Fruit fly (Drosophila melanogaster) whole organism, prepupa: ENCODE data around the gene RhoGAPp190.

Experiments
- CG10669 ChIP-seq: fragments of 200-800 bp; sonication (Bioruptor generic); optimal IDR thresholded peaks from 3 replicates; lab custom pipeline; 2018; ENCODE audit warnings: missing biosample characterization, mild to moderate bottlenecking, missing genetic modification characterization, moderate library complexity
- CG11294 ChIP-seq: fragments of 200-800 bp; sonication (Bioruptor generic); IDR thresholded peaks from 2 replicates; pipeline ENCODE4 v1.3.6; 2022; ENCODE audit warnings: missing biosample characterization, missing genetic modification characterization
- CG11902 ChIP-seq: fragments of 200-800 bp; sonication (Bioruptor generic); optimal IDR thresholded peaks from 3 replicates; lab custom pipeline; 2016; ENCODE audit warnings: missing biosample characterization, missing genetic modification characterization
- CG15336 ChIP-seq: fragments of 200-800 bp; sonication (Bioruptor generic); IDR thresholded peaks from 2 replicates; pipeline ENCODE4 v1.3.6; 2022; ENCODE audit warnings: missing biosample characterization, missing genetic modification characterization
- CG1621 ChIP-seq: fragments of 200-800 bp; sonication (Bioruptor generic); optimal IDR thresholded peaks from 3 replicates; lab custom pipeline; 2018; ENCODE audit warnings: missing biosample characterization, mild to moderate bottlenecking, missing genetic modification characterization
- CG16779 ChIP-seq: fragments of 200-800 bp; sonication (Bioruptor generic); optimal IDR thresholded peaks from 3 replicates; lab custom pipeline; 2017; ENCODE audit warnings: missing biosample characterization, mild to moderate bottlenecking, missing genetic modification characterization
- CG31627 ChIP-seq: fragments of 200-800 bp; sonication (Bioruptor generic); optimal IDR thresholded peaks from 3 replicates; lab custom pipeline; 2016; ENCODE audit warnings: missing biosample characterization, missing genetic modification characterization
- CG32006 ChIP-seq: fragments of 200-800 bp; sonication (Bioruptor generic); optimal IDR thresholded peaks from 3 replicates; lab custom pipeline; 2017; ENCODE audit warnings: missing biosample characterization, mild to moderate bottlenecking, missing genetic modification characterization
- CG34406 ChIP-seq: fragments of 200-800 bp; sonication (Bioruptor generic); optimal IDR thresholded peaks from 3 replicates; lab custom pipeline; 2016; ENCODE audit warnings: missing biosample characterization, missing genetic modification characterization
- CG3919 ChIP-seq: fragments of 200-800 bp; sonication (Bioruptor generic); optimal IDR thresholded peaks from 3 replicates; lab custom pipeline; 2016; ENCODE audit warnings: missing biosample characterization, missing genetic modification characterization
- CG4318 ChIP-seq: fragments of 200-800 bp; sonication (Bioruptor generic); optimal IDR thresholded peaks from 3 replicates; lab custom pipeline; 2017; ENCODE audit warnings: missing biosample characterization, mild to moderate bottlenecking, missing genetic modification characterization
- CG6163 ChIP-seq: fragments of 200-800 bp; sonication (Bioruptor generic); IDR thresholded peaks from 3 replicates; pipeline ENCODE4 v1.3.6; 2022; ENCODE audit warnings: missing biosample characterization, missing genetic modification characterization
- CG6792 ChIP-seq: fragments of 200-800 bp; sonication (Bioruptor generic); optimal IDR thresholded peaks from 3 replicates; lab custom pipeline; 2016; ENCODE audit warnings: missing biosample characterization, missing genetic modification characterization
- CG6854 ChIP-seq: fragments of 200-800 bp; sonication (Bioruptor generic); optimal IDR thresholded peaks from 2 replicates; lab custom pipeline; 2017; ENCODE audit warnings: missing biosample characterization, mild to moderate bottlenecking, missing genetic modification characterization
- CG7368 ChIP-seq: fragments of 200-800 bp; sonication (Bioruptor generic); optimal IDR thresholded peaks from 3 replicates; lab custom pipeline; 2016; ENCODE audit warnings: missing biosample characterization, missing genetic modification characterization
- CG8319 ChIP-seq: fragments of 200-800 bp; sonication (Bioruptor generic); optimal IDR thresholded peaks from 3 replicates; lab custom pipeline; 2016; ENCODE audit warnings: missing biosample characterization, missing genetic modification characterization
- Eip78C ChIP-seq: fragments of 200-800 bp; sonication (Bioruptor generic); peaks from one replicate; lab custom pipeline; 2016; ENCODE audit warnings: missing biosample characterization, missing genetic modification characterization
- Eip93F ChIP-seq: fragments of 200-800 bp; sonication (Bioruptor generic); optimal IDR thresholded peaks from 2 replicates; lab custom pipeline; 2016; ENCODE audit warnings: missing biosample characterization, mild to moderate bottlenecking, missing genetic modification characterization
- Ets96B ChIP-seq: fragments of 200-800 bp; optimal IDR thresholded peaks from 2 replicates; lab custom pipeline; 2019; ENCODE audit warnings: missing biosample characterization, mild to moderate bottlenecking, missing genetic modification characterization, moderate library complexity
- Gug ChIP-seq: fragments of 200-800 bp; sonication (Bioruptor generic); IDR thresholded peaks from 2 replicates; pipeline ENCODE4 v1.3.6; 2022; ENCODE audit warnings: missing biosample characterization, missing genetic modification characterization
- Hr38 ChIP-seq: sonication (Bioruptor generic); optimal IDR thresholded peaks from 2 replicates; lab custom pipeline; 2016; ENCODE audit warnings: missing biosample characterization, missing genetic modification characterization
- Hr39 ChIP-seq: fragments of 200-800 bp; sonication (Bioruptor generic); optimal IDR thresholded peaks from 2 replicates; lab custom pipeline; 2016; ENCODE audit warnings: missing biosample characterization, missing genetic modification characterization
- Hr4 ChIP-seq: fragments of 200-800 bp; sonication (Bioruptor generic); optimal IDR thresholded peaks from 3 replicates; lab custom pipeline; 2016; ENCODE audit warnings: missing biosample characterization, missing genetic modification characterization
- Lpt ChIP-seq: fragments of 200-800 bp; sonication (Bioruptor generic); optimal IDR thresholded peaks from 3 replicates; lab custom pipeline; 2016; ENCODE audit warnings: missing biosample characterization, missing genetic modification characterization
- Smox ChIP-seq: fragments of 200-800 bp; sonication (Bioruptor generic); optimal IDR thresholded peaks from 3 replicates; lab custom pipeline; 2016; ENCODE audit warnings: missing biosample characterization, missing genetic modification characterization
- Sox15 ChIP-seq: fragments of 200-800 bp; sonication (Bioruptor generic); optimal IDR thresholded peaks from 3 replicates; lab custom pipeline; 2016; ENCODE audit warnings: missing biosample characterization, missing genetic modification characterization
- acj6 ChIP-seq: fragments of 200-800 bp; sonication (Bioruptor generic); optimal IDR thresholded peaks from 3 replicates; lab custom pipeline; 2016; ENCODE audit warnings: missing biosample characterization, missing genetic modification characterization
- cyc ChIP-seq: fragments of 200-800 bp; sonication (Bioruptor generic); optimal IDR thresholded peaks from 3 replicates; lab custom pipeline; 2016; ENCODE audit warnings: missing biosample characterization, missing genetic modification characterization
- dac ChIP-seq: fragments of 200-800 bp; sonication (Bioruptor generic); optimal IDR thresholded peaks from 2 replicates; lab custom pipeline; 2017; ENCODE audit warnings: missing biosample characterization, mild to moderate bottlenecking, missing genetic modification characterization
- dsx ChIP-seq: fragments of 200-800 bp; optimal IDR thresholded peaks from 3 replicates; lab custom pipeline; 2019; ENCODE audit warnings: missing biosample characterization, mild to moderate bottlenecking, missing genetic modification characterization, moderate library complexity; ENCODE audit not compliant: poor library complexity, severe bottlenecking
- eg ChIP-seq: fragments of 200-800 bp; sonication (Bioruptor generic); IDR thresholded peaks from 3 replicates; pipeline ENCODE4 v1.3.6; 2022; ENCODE audit warnings: missing biosample characterization, missing genetic modification characterization
- esn ChIP-seq: fragments of 200-800 bp; sonication (Bioruptor generic); optimal IDR thresholded peaks from 2 replicates; lab custom pipeline; 2016; ENCODE audit warnings: missing biosample characterization, mild to moderate bottlenecking, missing genetic modification characterization, moderate library complexity
- net ChIP-seq: fragments of 200-800 bp; sonication (Bioruptor generic); optimal IDR thresholded peaks from 3 replicates; lab custom pipeline; 2016; ENCODE audit warnings: missing biosample characterization, missing genetic modification characterization
- pdm3 ChIP-seq: fragments of 200-800 bp; sonication (Bioruptor generic); optimal IDR thresholded peaks from 3 replicates; lab custom pipeline; 2016; ENCODE audit warnings: missing biosample characterization, missing genetic modification characterization
- spab ChIP-seq: fragments of 200-800 bp; sonication (Bioruptor generic); optimal IDR thresholded peaks from 2 replicates; lab custom pipeline; 2017; ENCODE audit warnings: missing biosample characterization, mild to moderate bottlenecking, missing genetic modification characterization, missing genetic modification reagents
- ss ChIP-seq, 2 experiments: fragments of 200-800 bp; sonication (Bioruptor generic); optimal IDR thresholded peaks; 2 replicates in 1 of 2; 3 replicates in 1 of 2; lab custom pipeline; 2017 to 2018; ENCODE audit warnings: mild to moderate bottlenecking in 2 of 2, missing biosample characterization in 2 of 2, missing genetic modification characterization in 2 of 2, moderate library complexity in 1 of 2
- svp ChIP-seq: fragments of 200-800 bp; sonication (Bioruptor generic); peaks from one replicate; lab custom pipeline; 2016; ENCODE audit warnings: missing biosample characterization, missing genetic modification characterization
- vri ChIP-seq: fragments of 200-800 bp; sonication (Bioruptor generic); optimal IDR thresholded peaks from 3 replicates; lab custom pipeline; 2016; ENCODE audit warnings: missing biosample characterization, mild to moderate bottlenecking, missing genetic modification characterization

RhoGAPp190 gene

dm6 chrX:17657716-17658115 is 5.4 kb upstream of the RhoGAPp190 start:
- no peak for TF ChIP-seq CG1621 (tag; lab: Kevin White, UChicago)
- TF ChIP-seq vri (GFP tag; lab: Kevin White, UChicago), result peak; percentile 77
- no peak for TF ChIP-seq Gug (GFP tag; lab: Robert Waterston, UW)
- TF ChIP-seq Eip78C (GFP tag; lab: Kevin White, UChicago), result peak; percentile 62
- no peak for TF ChIP-seq CG6163 (GFP tag; lab: Robert Waterston, UW)
- TF ChIP-seq Sox15 (GFP tag; lab: Kevin White, UChicago), result no peak
- TF ChIP-seq CG4318 (GFP tag; lab: Kevin White, UChicago), result no peak

- TF ChIP-seq CG6854 (GFP tag; lab: Kevin White, UChicago), result peak; percentile 35
- TF ChIP-seq esn (GFP tag; lab: Kevin White, UChicago), result no peak
- TF ChIP-seq CG11902 (GFP tag; lab: Kevin White, UChicago), result no peak
- TF ChIP-seq svp (GFP tag; lab: Kevin White, UChicago), result peak; percentile 70
- TF ChIP-seq, all 60 proteins: peak for 2
These were observed 4.8 kb upstream of the RhoGAPp190 start, which contains the start of gene beta-Spec for dm6 chrX:17657050-17657696. beta-Spec (plus strand) TSS chrX:17657372.

- TF ChIP-seq dac (no peak), net (GFP tag; lab: Kevin White, UChicago) (no peak), vri (GFP tag; lab: Kevin White, UChicago) (no peak), CG4318 (GFP tag; lab: Kevin White, UChicago) (no peak), spab (GFP tag; lab: Kevin White, UChicago) (no peak), CG16779 (tag; lab: Kevin White, UChicago) (no peak), CG6792 (GFP tag; lab: Kevin White, UChicago) (no peak), CG11294 (GFP tag; lab: Robert Waterston, UW) (no peak), ss (GFP tag; optimal IDR thresholded peaks at IDR 0.05; lab: Kevin White, UChicago) (no peak), CG10669 (GFP tag; lab: Kevin White, UChicago) (no peak), Eip93F (GFP tag; lab: Kevin White, UChicago) (no peak), Ets96B (tag; lab: Kevin White, UChicago) (no peak), CG7368 (GFP tag; lab: Kevin White, UChicago) (no peak), CG32006 (GFP tag; lab: Kevin White, UChicago) (no peak), acj6 (GFP tag; lab: Kevin White, UChicago) (no peak), Smox (GFP tag; lab: Kevin White, UChicago) (no peak), Hr38 (GFP tag; lab: Kevin White, UChicago) (no peak), cyc (GFP tag; lab: Kevin White, UChicago) (no peak), CG31627 (GFP tag; lab: Kevin White, UChicago) (no peak)
These were observed 4.1 kb upstream of the RhoGAPp190 start, which contains the start of gene IntS2 for dm6 chrX:17656501-17656900. IntS2 (minus strand) TSS chrX:17656818.

- TF ChIP-seq CG11294 (GFP tag; lab: Robert Waterston, UW), result no peak
- TF ChIP-seq Eip78C (GFP tag; lab: Kevin White, UChicago), result peak; percentile 55
- peak; percentile 28 for TF ChIP-seq dsx
- no peak for TF ChIP-seq CG15336 (GFP tag; lab: Robert Waterston, UW)
These were observed 955 bp downstream of the RhoGAPp190 start for dm6 chrX:17651216-17651997.

dm6 chrX:17640837-17641236 is 11.5 kb downstream of the RhoGAPp190 start:
- no peak for TF ChIP-seq Lpt (GFP tag; lab: Kevin White, UChicago)
- no peak for TF ChIP-seq esn (GFP tag; lab: Kevin White, UChicago)
- TF ChIP-seq Eip78C (GFP tag; lab: Kevin White, UChicago), result no peak
- TF ChIP-seq Hr38 (GFP tag; lab: Kevin White, UChicago), result no peak
- no peak for TF ChIP-seq acj6 (GFP tag; lab: Kevin White, UChicago)
- no peak for TF ChIP-seq CG6163 (GFP tag; lab: Robert Waterston, UW)
- TF ChIP-seq Eip93F (GFP tag; lab: Kevin White, UChicago), result no peak
- TF ChIP-seq cyc (GFP tag; lab: Kevin White, UChicago), result no peak
- no peak for TF ChIP-seq CG11902 (GFP tag; lab: Kevin White, UChicago)
- no peak for TF ChIP-seq eg (GFP tag; lab: Robert Waterston, UW)
- TF ChIP-seq CG15336 (GFP tag; lab: Robert Waterston, UW), result no peak
- no peak for TF ChIP-seq CG8319 (GFP tag; lab: Kevin White, UChicago)
- no peak for TF ChIP-seq pdm3 (GFP tag; lab: Kevin White, UChicago)
- TF ChIP-seq Hr39 (GFP tag; lab: Kevin White, UChicago), result no peak
- TF ChIP-seq CG32006 (GFP tag; lab: Kevin White, UChicago), result no peak
- no peak for TF ChIP-seq CG34406 (GFP tag; lab: Kevin White, UChicago)
- TF ChIP-seq Hr4 (GFP tag; lab: Kevin White, UChicago), result no peak
- no peak for TF ChIP-seq CG3919 (GFP tag; lab: Kevin White, UChicago)
- no peak for TF ChIP-seq CG11294 (GFP tag; lab: Robert Waterston, UW)
